Worm (Caenorhabditis elegans): ENCODE measurements around the gene H25K10.2.

DNA sequence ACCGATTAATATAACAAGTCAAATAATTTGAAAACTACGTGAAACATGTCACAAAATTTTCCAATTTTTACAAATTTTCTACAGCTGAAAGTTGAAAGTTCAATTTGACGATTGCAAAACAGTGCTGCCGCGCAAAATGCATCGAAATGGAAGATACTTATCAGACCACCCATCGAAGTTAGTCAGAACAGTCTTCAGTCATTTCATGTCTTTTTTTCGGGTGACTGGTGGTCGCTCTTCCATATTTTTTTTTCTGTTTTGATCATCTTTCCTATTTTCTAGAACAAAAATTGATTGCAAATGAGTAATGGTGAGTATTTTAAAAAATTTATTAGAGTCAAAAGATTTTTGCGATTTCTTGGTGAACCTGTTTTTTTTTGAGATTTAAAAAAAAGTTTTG is 36.3 kb upstream of the H25K10.2 start, which contains the start of gene F38C2.1:
- TF ChIP-seq him-1 (tag; optimal IDR thresholded peaks at IDR 0.05): no peak
- no peak for TF ChIP-seq W03F9.2 (tag; optimal IDR thresholded peaks at IDR 0.05)
- no peak for TF ChIP-seq dao-5 (tag; optimal IDR thresholded peaks at IDR 0.05)

All from whole organism, L4/young adult.